Worm (Caenorhabditis elegans) whole organism, L4/young adult: Measurements from ENCODE around the gene arrd-2.

ENCODE experiments used
- W03F9.2 ChIP-seq: fragments of 150-350 bp; optimal IDR thresholded peaks from 2 replicates; lab custom pipeline; 2014; ENCODE audit warnings: missing biosample characterization, missing genetic modification characterization
- him-1 ChIP-seq: sonication (generic microtip); optimal IDR thresholded peaks from 2 replicates; lab custom pipeline; 2016; ENCODE audit warnings: missing genotype, missing genetic modification reagents, missing genetic modification characterization, missing compliant biosample characterization

- TF ChIP-seq W03F9.2 (tag; lab: Kevin White, UChicago), result no peak
- no peak for TF ChIP-seq him-1
Observed at ce11 chrII:9369394-9369793, 38.2 kb upstream of the arrd-2 start.
